Worm (Caenorhabditis elegans) whole organism, mixed stage, embryonic: ENCODE measurements around the gene F14H3.3.

Source experiments
- elt-1 ChIP-seq: sonication (generic microtip); optimal IDR thresholded peaks from 2 replicates; lab custom pipeline; 2017; ENCODE audit warnings: missing genetic modification characterization, mild to moderate bottlenecking, missing compliant biosample characterization, antibody characterized with exemption, moderate library complexity, borderline replicate concordance; ENCODE audit not compliant: insufficient read depth
- mep-1 ChIP-seq: fragments of 150-350 bp; optimal IDR thresholded peaks from 2 replicates; lab custom pipeline; 2017; ENCODE audit warnings: missing biosample characterization, missing genetic modification reagents, missing genetic modification characterization, inconsistent platforms
- nhr-237 ChIP-seq: fragments of 150-350 bp; optimal IDR thresholded peaks from 2 replicates; lab custom pipeline; 2014; ENCODE audit warnings: missing biosample characterization, missing genetic modification characterization
- nhr-28 ChIP-seq: fragments of 150-350 bp; optimal IDR thresholded peaks from 2 replicates; lab custom pipeline; 2014; ENCODE audit warnings: missing biosample characterization, missing genetic modification characterization
- ztf-11 ChIP-seq: fragments of 150-350 bp; optimal IDR thresholded peaks from 2 replicates; lab custom pipeline; 2014; ENCODE audit warnings: missing biosample characterization, missing genetic modification characterization

DNA sequence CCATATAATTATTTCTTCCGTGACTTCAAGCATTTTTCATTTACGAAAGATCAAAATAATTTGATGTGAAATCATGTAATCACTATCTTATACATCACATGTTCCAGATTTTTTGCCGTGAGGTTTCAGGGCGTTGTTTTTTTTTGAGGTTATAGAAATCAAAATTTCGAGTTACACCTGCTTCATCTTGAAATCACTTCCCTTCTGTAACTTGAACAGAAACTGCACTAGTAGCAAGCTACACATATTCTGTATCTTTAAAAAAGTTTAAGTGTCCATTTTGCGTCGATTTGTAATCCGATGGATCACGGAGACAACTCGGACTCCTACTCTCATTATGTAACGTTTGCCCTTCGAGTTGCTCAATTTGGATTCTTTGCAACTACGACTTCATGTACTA lies 37.4 kb upstream of the F14H3.3 start, which contains the start of gene F22B8.3:
- TF ChIP-seq nhr-28, result no peak
- no peak for TF ChIP-seq nhr-237 (tag; lab: Kevin White, UChicago)
- TF ChIP-seq elt-1 (tag; lab: Kevin White, UChicago), result no peak
- no peak for TF ChIP-seq ztf-11 (tag; lab: Kevin White, UChicago)
- no peak for TF ChIP-seq mep-1 (tag; lab: Kevin White, UChicago)
